Fruit fly (Drosophila melanogaster) whole organism, embryonic: Measurements from ENCODE around the gene CG12290.
A peak's percentile ranks its signal among the peaks of the same experiment; 100 is the strongest.

Source experiments
- ATbp ChIP-seq: fragments of 200-800 bp; sonication (Bioruptor generic); optimal IDR thresholded peaks from 2 replicates; lab custom pipeline; 2017; ENCODE audit warnings: missing biosample characterization, mild to moderate bottlenecking, missing genetic modification characterization, missing genetic modification reagents
- Adf1 ChIP-seq: fragments of 200-800 bp; sonication (Bioruptor generic); IDR thresholded peaks from 2 replicates; pipeline ENCODE4 v1.3.6; 2022; ENCODE audit warnings: missing biosample characterization, missing genetic modification characterization
- CG10462 ChIP-seq: fragments of 200-800 bp; sonication (Bioruptor generic); optimal IDR thresholded peaks from 2 replicates; lab custom pipeline; 2016; ENCODE audit warnings: missing biosample characterization, missing genetic modification characterization
- CG10959 ChIP-seq: fragments of 200-800 bp; sonication (Bioruptor generic); IDR thresholded peaks from 2 replicates; pipeline ENCODE4 v1.3.6; 2022; ENCODE audit warnings: missing biosample characterization, missing genetic modification characterization
- CG11247 ChIP-seq: fragments of 200-800 bp; sonication (Bioruptor generic); IDR thresholded peaks from 2 replicates; pipeline ENCODE4 v1.3.6; 2022; ENCODE audit warnings: missing biosample characterization, missing genetic modification characterization
- CG11560 ChIP-seq: fragments of 200-800 bp; sonication (Bioruptor generic); IDR thresholded peaks from 3 replicates; pipeline ENCODE4 v1.3.6; 2022; ENCODE audit warnings: missing biosample characterization, missing genetic modification characterization
- CG12299 ChIP-seq: fragments of 200-800 bp; sonication (Bioruptor generic); optimal IDR thresholded peaks from 2 replicates; lab custom pipeline; 2018; ENCODE audit warnings: missing biosample characterization, mild to moderate bottlenecking, missing genetic modification characterization
- CG14710 ChIP-seq: fragments of 200-800 bp; sonication (Bioruptor generic); optimal IDR thresholded peaks from 3 replicates; lab custom pipeline; 2019; ENCODE audit warnings: missing biosample characterization, mild to moderate bottlenecking, missing genetic modification characterization, moderate library complexity
- CG15479 ChIP-seq: fragments of 200-800 bp; sonication (Bioruptor generic); optimal IDR thresholded peaks from 3 replicates; lab custom pipeline; 2019; ENCODE audit warnings: missing biosample characterization, mild to moderate bottlenecking, missing genetic modification characterization, moderate library complexity
- CG15514 ChIP-seq: fragments of 200-800 bp; sonication (Bioruptor generic); optimal IDR thresholded peaks from 3 replicates; lab custom pipeline; 2017; ENCODE audit warnings: missing biosample characterization, missing genetic modification characterization, mild to moderate bottlenecking, moderate library complexity, missing genetic modification reagents
- CG15601 ChIP-seq: fragments of 200-800 bp; sonication (Bioruptor generic); optimal IDR thresholded peaks from 3 replicates; lab custom pipeline; 2019; ENCODE audit warnings: missing biosample characterization, mild to moderate bottlenecking, missing genetic modification characterization, moderate library complexity
- CG17568 ChIP-seq: fragments of 200-800 bp; sonication (Bioruptor generic); optimal IDR thresholded peaks from 2 replicates; lab custom pipeline; 2018; ENCODE audit warnings: missing biosample characterization, mild to moderate bottlenecking, missing genetic modification characterization, moderate library complexity
- CG4404 ChIP-seq: fragments of 200-800 bp; sonication (Bioruptor generic); IDR thresholded peaks from 2 replicates; pipeline ENCODE4 v1.3.6; 2022; ENCODE audit warnings: missing biosample characterization, missing genetic modification characterization
- CG4730 ChIP-seq: fragments of 200-800 bp; sonication (Bioruptor generic); IDR thresholded peaks from 2 replicates; pipeline ENCODE4 v1.3.6; 2022; ENCODE audit warnings: missing biosample characterization, missing genetic modification characterization
- CG6272 ChIP-seq: fragments of 200-800 bp; sonication (Bioruptor generic); IDR thresholded peaks from 2 replicates; pipeline ENCODE4 v1.3.6; 2022; ENCODE audit warnings: missing biosample characterization, missing genetic modification characterization
- CG6854 ChIP-seq: fragments of 200-800 bp; sonication (Bioruptor generic); optimal IDR thresholded peaks from 3 replicates; lab custom pipeline; 2017; ENCODE audit warnings: missing biosample characterization, mild to moderate bottlenecking, missing genetic modification characterization
- CG7928 ChIP-seq: fragments of 200-800 bp; sonication (Bioruptor generic); optimal IDR thresholded peaks from 2 replicates; lab custom pipeline; 2017; ENCODE audit warnings: missing biosample characterization, mild to moderate bottlenecking, missing genetic modification characterization
- CG9215 ChIP-seq: fragments of 200-800 bp; sonication (Bioruptor generic); IDR thresholded peaks from 2 replicates; pipeline ENCODE4 v1.3.6; 2022; ENCODE audit warnings: missing biosample characterization, missing genetic modification characterization
- CoRest ChIP-seq: fragments of 200-800 bp; sonication (Bioruptor generic); optimal IDR thresholded peaks from 3 replicates; lab custom pipeline; 2018; ENCODE audit warnings: missing biosample characterization, mild to moderate bottlenecking, missing genetic modification characterization, moderate library complexity
- Eip74EF ChIP-seq, 2 experiments: fragments of 200-800 bp in 1 of 2; fragments of >200 bp in 1 of 2; sonication (Bioruptor generic) in 1 of 2; optimal IDR thresholded peaks; 2 replicates each; lab custom pipeline; 2017 to 2019; ENCODE audit warnings: missing biosample characterization in 2 of 2, missing genetic modification characterization in 2 of 2, mild to moderate bottlenecking in 1 of 2, moderate library complexity in 1 of 2
- HLH4C ChIP-seq: fragments of 200-800 bp; sonication (Bioruptor generic); IDR thresholded peaks from 3 replicates; pipeline ENCODE4 v1.3.6; 2022; ENCODE audit warnings: missing biosample characterization, missing genetic modification characterization; ENCODE audit not compliant: partially characterized antibody
- Jarid2 ChIP-seq: fragments of 200-800 bp; sonication (Bioruptor generic); optimal IDR thresholded peaks from 3 replicates; lab custom pipeline; 2017; ENCODE audit warnings: mild to moderate bottlenecking, missing biosample characterization, missing genetic modification reagents, missing genetic modification characterization
- Mad ChIP-seq: fragments of 200-800 bp; sonication (Bioruptor generic); optimal IDR thresholded peaks from 2 replicates; lab custom pipeline; 2016; ENCODE audit warnings: missing biosample characterization, missing genetic modification characterization
- NFAT ChIP-seq: fragments of 200-800 bp; sonication (Bioruptor generic); IDR thresholded peaks from 2 replicates; pipeline ENCODE4 v1.3.6; 2022; ENCODE audit warnings: missing biosample characterization, missing genetic modification characterization
- Opbp ChIP-seq: fragments of 200-800 bp; sonication (Bioruptor generic); IDR thresholded peaks from 3 replicates; pipeline ENCODE4 v1.3.6; 2022; ENCODE audit warnings: missing biosample characterization, missing genetic modification characterization; ENCODE audit not compliant: partially characterized antibody
- Sox100B ChIP-seq: fragments of 200-800 bp; sonication (Bioruptor generic); optimal IDR thresholded peaks from 3 replicates; lab custom pipeline; 2018; ENCODE audit warnings: missing biosample characterization, mild to moderate bottlenecking, missing genetic modification characterization
- Tbp ChIP-seq: fragments of >200 bp; optimal IDR thresholded peaks from 2 replicates; lab custom pipeline; 2018; ENCODE audit warnings: missing biosample characterization, missing genetic modification characterization
- Xbp1 ChIP-seq: fragments of 200-800 bp; sonication (Bioruptor generic); optimal IDR thresholded peaks from 3 replicates; lab custom pipeline; 2016; ENCODE audit warnings: missing biosample characterization, mild to moderate bottlenecking, missing genetic modification characterization
- ap ChIP-seq: fragments of 200-800 bp; sonication (Bioruptor generic); IDR thresholded peaks from 2 replicates; pipeline ENCODE4 v1.3.6; 2022; ENCODE audit warnings: missing biosample characterization, missing genetic modification characterization
- chn ChIP-seq: fragments of 200-800 bp; sonication (Bioruptor generic); optimal IDR thresholded peaks from 2 replicates; lab custom pipeline; 2016; ENCODE audit warnings: missing biosample characterization, missing genetic modification characterization
- corto ChIP-seq: fragments of 200-800 bp; sonication (Bioruptor generic); optimal IDR thresholded peaks from 2 replicates; lab custom pipeline; 2016; ENCODE audit warnings: missing biosample characterization, mild to moderate bottlenecking, missing genetic modification characterization, moderate library complexity
- crp ChIP-seq, 2 experiments: fragments of 200-800 bp; sonication (Bioruptor generic); optimal IDR thresholded peaks; 2 replicates in 1 of 2; 3 replicates in 1 of 2; lab custom pipeline; 2017; ENCODE audit warnings: missing biosample characterization in 2 of 2, missing genetic modification characterization in 2 of 2, mild to moderate bottlenecking in 1 of 2, moderate library complexity in 1 of 2
- eyg ChIP-seq: fragments of 200-800 bp; sonication (Bioruptor generic); optimal IDR thresholded peaks from 3 replicates; lab custom pipeline; 2016; ENCODE audit warnings: missing biosample characterization, missing genetic modification characterization
- fu2 ChIP-seq: fragments of 200-800 bp; sonication (Bioruptor generic); optimal IDR thresholded peaks from 2 replicates; lab custom pipeline; 2016; ENCODE audit warnings: missing biosample characterization, missing genetic modification characterization
- gcm2 ChIP-seq: fragments of 200-800 bp; sonication (Bioruptor generic); optimal IDR thresholded peaks from 2 replicates; lab custom pipeline; 2016; ENCODE audit warnings: missing biosample characterization, missing genetic modification characterization
- hb ChIP-seq: fragments of 200-800 bp; sonication (Bioruptor generic); IDR thresholded peaks from 3 replicates; pipeline ENCODE4 v1.3.6; 2022; ENCODE audit warnings: missing biosample characterization, missing genetic modification characterization; ENCODE audit not compliant: partially characterized antibody
- insv ChIP-seq, 2 experiments: fragments of 200-800 bp; sonication (Bioruptor generic); optimal IDR thresholded peaks; 3 replicates each; lab custom pipeline; 2016 to 2018; ENCODE audit warnings: missing biosample characterization in 2 of 2, missing genetic modification characterization in 2 of 2
- jigr1 ChIP-seq: fragments of 200-800 bp; sonication (Bioruptor generic); IDR thresholded peaks from 3 replicates; pipeline ENCODE4 v1.3.6; 2022; ENCODE audit warnings: missing biosample characterization, missing genetic modification characterization
- nmo ChIP-seq: fragments of 200-800 bp; sonication (Bioruptor generic); optimal IDR thresholded peaks from 2 replicates; lab custom pipeline; 2018; ENCODE audit warnings: missing biosample characterization, mild to moderate bottlenecking, missing genetic modification characterization, moderate library complexity
- pan ChIP-seq, 4 experiments: fragments of >200 bp in 3 of 4; fragments of 200-800 bp in 1 of 4; sonication (Bioruptor generic) in 1 of 4; optimal IDR thresholded peaks in 3 of 4; IDR thresholded peaks in 1 of 4; 2 replicates each; pipeline versions ENCODE4 v1.3.6 to Lab custom; 2017 to 2022; ENCODE audit warnings: missing biosample characterization in 2 of 4, missing genetic modification characterization in 2 of 4, mixed read lengths in 1 of 4
- phol ChIP-seq: fragments of 200-800 bp; sonication (Bioruptor generic); optimal IDR thresholded peaks from 3 replicates; lab custom pipeline; 2018; ENCODE audit warnings: missing biosample characterization, mild to moderate bottlenecking, missing genetic modification characterization, moderate library complexity
- pum ChIP-seq: fragments of 200-800 bp; sonication (Bioruptor generic); optimal IDR thresholded peaks from 2 replicates; lab custom pipeline; 2016; ENCODE audit warnings: missing biosample characterization, missing genetic modification characterization
- salm ChIP-seq: fragments of 200-800 bp; sonication (Bioruptor generic); optimal IDR thresholded peaks from 2 replicates; lab custom pipeline; 2018; ENCODE audit warnings: missing biosample characterization, mild to moderate bottlenecking, missing genetic modification characterization
- sens ChIP-seq: fragments of 200-800 bp; sonication (Bioruptor generic); peaks from one replicate; lab custom pipeline; 2016; ENCODE audit warnings: missing biosample characterization, missing genetic modification characterization
- sob ChIP-seq: fragments of 200-800 bp; sonication (Bioruptor generic); IDR thresholded peaks from 2 replicates; pipeline ENCODE4 v1.3.6; 2022; ENCODE audit warnings: missing biosample characterization, missing genetic modification characterization
- tna ChIP-seq: fragments of 200-800 bp; sonication (Bioruptor generic); IDR thresholded peaks from 2 replicates; pipeline ENCODE4 v1.3.6; 2022; ENCODE audit warnings: missing biosample characterization, missing genetic modification characterization; ENCODE audit not compliant: partially characterized antibody
- tup ChIP-seq: fragments of 200-800 bp; sonication (Bioruptor generic); optimal IDR thresholded peaks from 2 replicates; lab custom pipeline; 2016; ENCODE audit warnings: missing biosample characterization, mild to moderate bottlenecking, missing genetic modification characterization, moderate library complexity
- usp ChIP-seq: fragments of >200 bp; optimal IDR thresholded peaks from 2 replicates; lab custom pipeline; 2017; ENCODE audit warnings: missing biosample characterization, missing genetic modification characterization

Gene CG12290

DNA sequence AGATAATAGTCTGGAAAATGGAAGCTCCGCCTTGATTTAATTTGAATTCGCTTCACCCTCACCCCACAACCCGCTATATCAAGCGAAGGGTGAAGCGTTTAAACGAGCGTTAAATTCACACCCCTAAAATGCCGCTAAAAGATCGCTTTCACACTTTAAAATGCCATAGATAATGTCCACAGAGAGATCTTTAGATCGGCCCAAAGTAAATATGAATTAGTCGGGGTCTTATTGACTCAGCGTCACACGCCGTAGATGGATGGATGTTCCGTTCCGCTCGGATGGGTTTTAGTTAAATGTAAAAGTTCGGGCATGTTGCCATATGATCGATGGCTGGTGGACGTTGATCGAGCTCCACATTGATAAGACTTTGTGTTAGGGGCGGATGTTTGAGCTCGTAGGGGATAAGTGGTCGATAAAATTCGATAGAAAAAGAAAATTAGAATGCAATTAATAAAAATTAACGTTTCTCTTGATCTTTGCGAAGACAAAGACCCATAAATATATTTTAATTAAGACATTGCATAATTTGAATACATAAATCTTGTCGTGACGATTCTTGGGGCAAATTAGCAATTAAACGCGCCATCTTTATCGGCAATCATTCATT, 1.9 kb upstream of the CG12290 start (continued):
- TF ChIP-seq hb (GFP tag; lab: Robert Waterston, UW) (no peak), tna (GFP tag; lab: Robert Waterston, UW) (no peak), CG15479 (no peak), CG15601 (tag; lab: Kevin White, UChicago) (peak; percentile 94), salm (peak; percentile 67), CG4730 (GFP tag; lab: Robert Waterston, UW) (peak; percentile 44; the same call in 1 of the 2 replicates), CG4404 (GFP tag; lab: Robert Waterston, UW) (no peak), Jarid2 (peak; percentile 66), CG11247 (GFP tag; lab: Robert Waterston, UW) (peak; percentile 92), eyg (GFP tag; lab: Kevin White, UChicago) (peak; percentile 90), sob (GFP tag; lab: Robert Waterston, UW) (peak; percentile 90), CG11560 (tag; lab: Robert Waterston, UW) (peak; percentile 31; the same call in 1 of the 3 replicates), nmo (GFP tag; lab: Kevin White, UChicago) (no peak), CoRest (tag; lab: Kevin White, UChicago) (peak; percentile 66), Opbp (GFP tag; lab: Robert Waterston, UW) (no peak), CG6854 (peak; percentile 76), pum (GFP tag; lab: Kevin White, UChicago) (peak; percentile 60), CG10959 (0 out of 2 replicates have a peak, but pooled peaks have one; percentile 18), tup (GFP tag; lab: Kevin White, UChicago) (peak; percentile 92), Adf1 (GFP tag; lab: Robert Waterston, UW) (peak; percentile 55; the same call in 1 of the 2 replicates), gcm2 (GFP tag; lab: Kevin White, UChicago) (peak; percentile 73), Mad (GFP tag; lab: Kevin White, UChicago) (peak; percentile 80), Sox100B (peak; percentile 88), HLH4C (no peak), ap (GFP tag; lab: Robert Waterston, UW) (peak; percentile 51), CG9215 (GFP tag; lab: Robert Waterston, UW) (peak; percentile 50; the same call in 1 of the 2 replicates), fu2 (peak; percentile 49), chn (GFP tag; lab: Kevin White, UChicago) (peak; percentile 16), CG12299 (tag; lab: Kevin White, UChicago) (peak; percentile 80), crp (GFP tag; optimal IDR thresholded peaks at IDR 0.05; lab: Kevin White, UChicago) (peak in 1 of 2 experiments; percentile 42), insv (GFP tag; optimal IDR thresholded peaks at IDR 0.05; lab: Kevin White, UChicago) (peak; percentile 30 to 69), Eip74EF (GFP tag; optimal IDR thresholded peaks at IDR 0.05; lab: Kevin White, UChicago) (peak in 1 of 2 experiments; percentile 85), phol (no peak), ATbp (GFP tag; lab: Kevin White, UChicago) (peak; percentile 98), Tbp (no peak), sens (GFP tag; lab: Kevin White, UChicago) (peak; percentile 99), NFAT (GFP tag; lab: Robert Waterston, UW) (peak; percentile 79), Xbp1 (peak; percentile 50), CG14710 (peak; percentile 73), jigr1 (no peak), pan (optimal IDR thresholded peaks at IDR 0.05; lab: Kevin White, UChicago) (no peak), pan (GFP tag; optimal IDR thresholded peaks at IDR 0.05 in 1 of 2, IDR thresholded peaks at IDR 0.05 in 1 of 2) (peak in 1 of 2 experiments; percentile 74), CG10462 (GFP tag; lab: Kevin White, UChicago) (peak; percentile 54), usp (GFP tag; lab: Kevin White, UChicago) (no peak), CG15514 (GFP tag; lab: Kevin White, UChicago) (peak; percentile 73), corto (GFP tag; lab: Kevin White, UChicago) (no peak), CG17568 (GFP tag; lab: Kevin White, UChicago) (peak; percentile 73), CG7928 (GFP tag; lab: Kevin White, UChicago) (peak; percentile 63), CG6272 (GFP tag; lab: Robert Waterston, UW) (no peak)
